Worm (Caenorhabditis elegans) whole organism, late embryonic: Measurements from ENCODE around the gene Y113G7B.12.

Experiments
- ceh-24 ChIP-seq: sonication (generic microtip); optimal IDR thresholded peaks from 2 replicates; lab custom pipeline; 2016; ENCODE audit warnings: mild to moderate bottlenecking, missing genetic modification characterization, missing compliant biosample characterization
- ceh-6 ChIP-seq: fragments of 200-800 bp; sonication (Bioruptor generic); optimal IDR thresholded peaks from 2 replicates; lab custom pipeline; 2018; ENCODE audit warnings: mild to moderate bottlenecking, missing genetic modification characterization, missing compliant biosample characterization
- fkh-10 ChIP-seq: fragments of 150-350 bp; optimal IDR thresholded peaks from 2 replicates; lab custom pipeline; 2014; ENCODE audit warnings: missing biosample characterization, missing genetic modification reagents, missing genetic modification characterization
- odd-2 ChIP-seq: sonication (generic microtip); optimal IDR thresholded peaks from 2 replicates; lab custom pipeline; 2017; ENCODE audit warnings: antibody characterized with exemption, mild to moderate bottlenecking, missing genetic modification characterization, missing compliant biosample characterization
- pha-4 ChIP-seq: fragments of 150-350 bp; optimal IDR thresholded peaks from 2 replicates; lab custom pipeline; 2018; ENCODE audit warnings: missing biosample characterization, missing genetic modification reagents, missing genetic modification characterization
- sdc-2 ChIP-seq: sonication (generic microtip); optimal IDR thresholded peaks from 2 replicates; lab custom pipeline; 2016; ENCODE audit warnings: missing genotype, missing genetic modification characterization, missing compliant biosample characterization
- sox-2 ChIP-seq: fragments of 200-800 bp; sonication (Bioruptor generic); IDR thresholded peaks from 2 replicates; pipeline ENCODE4 v1.3.6; 2022; ENCODE audit warnings: missing genetic modification reagents, missing genetic modification characterization, missing compliant biosample characterization
- tbx-2 ChIP-seq: sonication (generic microtip); optimal IDR thresholded peaks from 2 replicates; lab custom pipeline; 2016; ENCODE audit warnings: missing genetic modification characterization, missing compliant biosample characterization
- unc-86 ChIP-seq: sonication (generic microtip); optimal IDR thresholded peaks from 2 replicates; lab custom pipeline; 2016; ENCODE audit warnings: missing genetic modification characterization, missing compliant biosample characterization

DNA sequence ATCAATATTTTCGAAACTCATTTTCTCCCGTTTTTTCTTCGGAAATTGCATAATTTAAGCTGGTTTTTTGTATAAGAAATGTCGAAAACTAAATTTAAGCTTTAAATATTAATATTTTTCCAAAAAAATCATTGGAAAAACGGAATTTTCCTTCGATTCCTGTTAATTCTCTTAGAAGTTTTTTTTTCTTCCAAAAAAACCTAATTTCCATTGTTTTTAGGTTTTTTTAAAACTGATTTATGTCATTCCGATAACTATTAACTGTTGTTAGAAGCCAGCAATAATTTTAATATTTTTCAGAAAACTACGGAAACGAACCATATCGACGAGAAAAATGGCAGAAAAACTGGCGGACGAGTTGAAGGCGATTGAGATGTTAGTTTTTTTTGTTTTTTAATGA, 11.2 kb downstream of the Y113G7B.12 start, which contains the start of gene fbxa-114:
- no peak for TF ChIP-seq fkh-10
- TF ChIP-seq pha-4 (tag; lab: Kevin White, UChicago), result no peak
- no peak for TF ChIP-seq unc-86 (tag; lab: Kevin White, UChicago)
- TF ChIP-seq sdc-2 (tag; lab: Kevin White, UChicago), result no peak
- no peak for TF ChIP-seq sox-2
- no peak for TF ChIP-seq odd-2 (tag; lab: Kevin White, UChicago)
- no peak for TF ChIP-seq tbx-2 (tag; lab: Kevin White, UChicago)
- no peak for TF ChIP-seq ceh-24 (tag; lab: Kevin White, UChicago)
- TF ChIP-seq ceh-6 (GFP tag; lab: Kevin White, UChicago), result no peak
